Worm (Caenorhabditis elegans) whole organism, L2 larva: ENCODE data around the gene flp-1.

Source experiments
- aly-2 ChIP-seq: fragments of 150-350 bp; optimal IDR thresholded peaks from 2 replicates; lab custom pipeline; 2014; ENCODE audit warnings: missing biosample characterization, missing genetic modification characterization
- ama-1 ChIP-seq: fragments of 150-350 bp; optimal IDR thresholded peaks from 2 replicates; lab custom pipeline; 2018; ENCODE audit warnings: inconsistent platforms
- ceh-16 ChIP-seq: fragments of 150-350 bp; optimal IDR thresholded peaks from 2 replicates; lab custom pipeline; 2014; ENCODE audit warnings: missing biosample characterization, missing genetic modification characterization
- egl-27 ChIP-seq: sonication (generic microtip); optimal IDR thresholded peaks from 3 replicates; lab custom pipeline; 2017; ENCODE audit warnings: missing biosample characterization, missing genetic modification reagents, missing genetic modification characterization
- elt-3 ChIP-seq: sonication (generic microtip); optimal IDR thresholded peaks from 2 replicates; lab custom pipeline; 2017; ENCODE audit warnings: missing biosample characterization, missing genetic modification characterization
- lin-13 ChIP-seq: fragments of 150-350 bp; optimal IDR thresholded peaks from 2 replicates; lab custom pipeline; 2014; ENCODE audit warnings: missing biosample characterization, missing genetic modification reagents, missing genetic modification characterization
- mbf-1 ChIP-seq: sonication (generic microtip); optimal IDR thresholded peaks from 2 replicates; lab custom pipeline; 2017; ENCODE audit warnings: missing biosample characterization, missing genetic modification characterization
- mdl-1 ChIP-seq, 2 experiments: fragments of 150-350 bp in 1 of 2; sonication (generic microtip) in 1 of 2; optimal IDR thresholded peaks; 2 replicates each; lab custom pipeline; 2017; ENCODE audit warnings: missing biosample characterization in 2 of 2, missing genetic modification characterization in 2 of 2
- nhr-237 ChIP-seq: fragments of 150-350 bp; optimal IDR thresholded peaks from 2 replicates; lab custom pipeline; 2014; ENCODE audit warnings: missing biosample characterization, missing genetic modification characterization
- unc-39 ChIP-seq: fragments of 150-350 bp; optimal IDR thresholded peaks from 2 replicates; lab custom pipeline; 2014; ENCODE audit warnings: missing biosample characterization, missing genetic modification characterization
- zag-1 ChIP-seq: fragments of 150-350 bp; optimal IDR thresholded peaks from 2 replicates; lab custom pipeline; 2014; ENCODE audit warnings: missing biosample characterization, missing genetic modification characterization
- ztf-11 ChIP-seq: sonication (generic microtip); optimal IDR thresholded peaks from 2 replicates; lab custom pipeline; 2017; ENCODE audit warnings: missing biosample characterization, missing genetic modification characterization
- ztf-4 ChIP-seq: fragments of 150-350 bp; optimal IDR thresholded peaks from 2 replicates; lab custom pipeline; 2014; ENCODE audit warnings: missing biosample characterization, missing genetic modification characterization

DNA sequence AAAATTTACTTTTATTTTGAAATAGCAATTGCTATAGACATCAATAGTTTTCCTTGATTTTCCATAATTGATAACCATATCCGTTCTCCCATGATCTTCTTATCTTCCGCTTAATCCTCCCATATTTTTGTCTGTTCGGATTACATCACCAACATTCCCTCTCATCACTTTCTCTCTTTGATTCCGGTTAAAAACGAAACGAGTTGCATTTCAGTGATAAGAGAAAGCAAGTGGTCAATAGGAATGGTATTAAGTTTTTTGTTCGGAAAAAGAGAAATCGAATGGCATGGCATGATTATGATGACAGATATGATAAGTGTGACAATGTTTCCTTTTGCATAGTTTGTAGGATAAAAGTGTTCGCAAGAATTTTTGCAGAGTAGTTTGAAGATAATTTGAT lies 32.5 kb upstream of the flp-1 start:
- no peak for TF ChIP-seq egl-27
- TF ChIP-seq elt-3, result no peak
- no peak for TF ChIP-seq ztf-11 (tag; lab: Kevin White, UChicago)
- no peak for TF ChIP-seq ztf-4
- no peak for TF ChIP-seq zag-1 (tag; lab: Kevin White, UChicago)
- TF ChIP-seq nhr-237 (tag; lab: Kevin White, UChicago), result no peak
- TF ChIP-seq mdl-1 (tag; optimal IDR thresholded peaks at IDR 0.05; lab: Kevin White, UChicago), result no peak
- no peak for TF ChIP-seq mbf-1 (tag; lab: Kevin White, UChicago)
- no peak for TF ChIP-seq lin-13 (GFP tag; lab: Kevin White, UChicago)
- no peak for TF ChIP-seq aly-2 (tag; lab: Kevin White, UChicago)
- TF ChIP-seq ama-1 (lab: Kevin White, UChicago), result no peak
- TF ChIP-seq unc-39 (tag; lab: Kevin White, UChicago), result no peak
- no peak for TF ChIP-seq ceh-16 (tag; lab: Kevin White, UChicago)
